Worm (Caenorhabditis elegans) whole organism, L1 larva: Measurements from ENCODE around the gene mip-1.

Source experiments
- C04F5.9 ChIP-seq: sonication (generic microtip); optimal IDR thresholded peaks from 2 replicates; lab custom pipeline; 2016; ENCODE audit warnings: missing genetic modification characterization, missing compliant biosample characterization
- C16A3.4 ChIP-seq: fragments of 150-350 bp; optimal IDR thresholded peaks from 2 replicates; lab custom pipeline; 2014; ENCODE audit warnings: missing biosample characterization, missing genetic modification characterization
- Y116A8C.19 ChIP-seq: sonication (generic microtip); optimal IDR thresholded peaks from 2 replicates; lab custom pipeline; 2016; ENCODE audit warnings: missing compliant biosample characterization, missing genetic modification characterization, borderline replicate concordance
- aha-1 ChIP-seq: fragments of 150-350 bp; optimal IDR thresholded peaks from 2 replicates; lab custom pipeline; 2014; ENCODE audit warnings: missing biosample characterization, missing genetic modification characterization
- ama-1 ChIP-seq: fragments of 150-350 bp; optimal IDR thresholded peaks from 2 replicates; lab custom pipeline; 2014
- ceh-63 ChIP-seq: fragments of 200-800 bp; sonication (Bioruptor generic); optimal IDR thresholded peaks from 2 replicates; lab custom pipeline; 2018; ENCODE audit warnings: mild to moderate bottlenecking, missing genetic modification characterization, missing compliant biosample characterization
- ceh-8 ChIP-seq: fragments of 200-800 bp; sonication (Bioruptor generic); optimal IDR thresholded peaks from 2 replicates; lab custom pipeline; 2018; ENCODE audit warnings: mild to moderate bottlenecking, missing genetic modification characterization, moderate library complexity, missing compliant biosample characterization
- ceh-82 ChIP-seq, 3 experiments: fragments of 150-350 bp in 1 of 3; sonication (generic microtip) in 2 of 3; optimal IDR thresholded peaks; 2 replicates each; lab custom pipeline; 2014 to 2017; ENCODE audit warnings: missing biosample characterization in 3 of 3, missing genetic modification characterization in 3 of 3
- ceh-90 ChIP-seq: sonication (generic microtip); optimal IDR thresholded peaks from 2 replicates; lab custom pipeline; 2016; ENCODE audit warnings: missing genetic modification characterization, missing compliant biosample characterization
- dsc-1 ChIP-seq: sonication (generic microtip); optimal IDR thresholded peaks from 2 replicates; lab custom pipeline; 2016; ENCODE audit warnings: mild to moderate bottlenecking, missing genetic modification characterization, missing compliant biosample characterization
- efl-3 ChIP-seq: fragments of 200-800 bp; sonication (Bioruptor generic); optimal IDR thresholded peaks from 2 replicates; lab custom pipeline; 2018; ENCODE audit warnings: mild to moderate bottlenecking, missing genetic modification characterization, missing compliant biosample characterization
- egl-27 ChIP-seq, 2 experiments: fragments of 150-350 bp in 1 of 2; sonication (generic microtip); optimal IDR thresholded peaks; 3 replicates each; lab custom pipeline; 2017 to 2018; ENCODE audit warnings: missing biosample characterization in 2 of 2, missing genetic modification characterization in 2 of 2, missing genetic modification reagents in 2 of 2
- elt-3 ChIP-seq, 6 experiments: fragments of 150-350 bp in 1 of 6; sonication (generic microtip); optimal IDR thresholded peaks; 2 replicates each; lab custom pipeline; 2017 to 2018; ENCODE audit warnings: missing biosample characterization in 6 of 6, missing genetic modification characterization in 6 of 6, inconsistent platforms in 1 of 6
- fkh-8 ChIP-seq: sonication (generic microtip); optimal IDR thresholded peaks from 2 replicates; lab custom pipeline; 2016; ENCODE audit warnings: mild to moderate bottlenecking, missing genetic modification characterization, missing compliant biosample characterization
- grh-1 ChIP-seq: fragments of 200-800 bp; sonication (Bioruptor generic); IDR thresholded peaks from 2 replicates; pipeline ENCODE4 v1.3.6; 2022; ENCODE audit warnings: missing genetic modification reagents, missing genetic modification characterization, missing compliant biosample characterization
- hlh-17 ChIP-seq: fragments of 200-800 bp; sonication (Bioruptor generic); optimal IDR thresholded peaks from 2 replicates; lab custom pipeline; 2018; ENCODE audit warnings: missing genetic modification characterization, mild to moderate bottlenecking, missing compliant biosample characterization, moderate library complexity, borderline replicate concordance
- irx-1 ChIP-seq: sonication (generic microtip); optimal IDR thresholded peaks from 2 replicates; lab custom pipeline; 2016; ENCODE audit warnings: missing genetic modification characterization, missing compliant biosample characterization
- isw-1 ChIP-seq: fragments of 200-800 bp; sonication (Bioruptor generic); IDR thresholded peaks from 2 replicates; pipeline ENCODE4 v1.3.6; 2022; ENCODE audit warnings: missing genetic modification characterization, missing compliant biosample characterization
- lin-13 ChIP-seq: fragments of 150-350 bp; optimal IDR thresholded peaks from 2 replicates; lab custom pipeline; 2014; ENCODE audit warnings: missing biosample characterization, missing genetic modification reagents, missing genetic modification characterization
- lin-14 ChIP-seq: fragments of 200-800 bp; sonication (Bioruptor generic); optimal IDR thresholded peaks from 2 replicates; lab custom pipeline; 2018; ENCODE audit warnings: mild to moderate bottlenecking, missing genetic modification characterization, moderate library complexity, missing compliant biosample characterization
- lin-35 ChIP-seq, 2 experiments: fragments of 150-350 bp; optimal IDR thresholded peaks; 2 replicates each; lab custom pipeline; 2014; ENCODE audit warnings: missing biosample characterization in 2 of 2, missing genetic modification characterization in 2 of 2, missing genetic modification reagents in 2 of 2
- lsy-2 ChIP-seq, 2 experiments: fragments of 150-350 bp; optimal IDR thresholded peaks; 2 replicates each; lab custom pipeline; 2014; ENCODE audit warnings: missing biosample characterization in 2 of 2, missing genetic modification characterization in 2 of 2
- mdl-1 ChIP-seq, 2 experiments: fragments of 150-350 bp; optimal IDR thresholded peaks; 2 replicates each; lab custom pipeline; 2014 to 2017; ENCODE audit warnings: missing biosample characterization in 2 of 2, missing genetic modification characterization in 2 of 2, inconsistent platforms in 1 of 2
- mep-1 ChIP-seq: fragments of 150-350 bp; optimal IDR thresholded peaks from 2 replicates; lab custom pipeline; 2014; ENCODE audit warnings: missing biosample characterization, missing genetic modification characterization
- nhr-20 ChIP-seq: sonication (generic microtip); optimal IDR thresholded peaks from 2 replicates; lab custom pipeline; 2016; ENCODE audit warnings: mild to moderate bottlenecking, missing genetic modification characterization, missing compliant biosample characterization
- nhr-237 ChIP-seq: fragments of 150-350 bp; optimal IDR thresholded peaks from 2 replicates; lab custom pipeline; 2014; ENCODE audit warnings: missing biosample characterization, missing genetic modification characterization
- nhr-28 ChIP-seq: fragments of 150-350 bp; optimal IDR thresholded peaks from 2 replicates; lab custom pipeline; 2014; ENCODE audit warnings: missing biosample characterization, missing genetic modification characterization
- nhr-47 ChIP-seq: sonication (generic microtip); optimal IDR thresholded peaks from 2 replicates; lab custom pipeline; 2016; ENCODE audit warnings: mild to moderate bottlenecking, missing genetic modification characterization, moderate library complexity, missing compliant biosample characterization
- nhr-71 ChIP-seq: sonication (generic microtip); optimal IDR thresholded peaks from 2 replicates; lab custom pipeline; 2016; ENCODE audit warnings: mild to moderate bottlenecking, missing genetic modification characterization, moderate library complexity, missing compliant biosample characterization
- nhr-84 ChIP-seq: sonication (generic microtip); optimal IDR thresholded peaks from 2 replicates; lab custom pipeline; 2017; ENCODE audit warnings: missing biosample characterization, missing genetic modification characterization
- nhr-85 ChIP-seq: sonication (generic microtip); peaks from one replicate; lab custom pipeline; 2016; ENCODE audit warnings: missing genetic modification characterization, inconsistent platforms, missing compliant biosample characterization
- nhr-90 ChIP-seq: sonication (generic microtip); optimal IDR thresholded peaks from 2 replicates; lab custom pipeline; 2016; ENCODE audit warnings: mild to moderate bottlenecking, missing genetic modification characterization, missing compliant biosample characterization; ENCODE audit not compliant: poor library complexity
- pag-3 ChIP-seq: sonication (generic microtip); optimal IDR thresholded peaks from 2 replicates; lab custom pipeline; 2017; ENCODE audit warnings: missing genetic modification characterization, mild to moderate bottlenecking, missing compliant biosample characterization, antibody characterized with exemption, borderline replicate concordance; ENCODE audit not compliant: insufficient read depth
- pqm-1 ChIP-seq: sonication (generic microtip); optimal IDR thresholded peaks from 3 replicates; lab custom pipeline; 2017; ENCODE audit warnings: missing biosample characterization, missing genetic modification characterization
- rnt-1 ChIP-seq: sonication (generic microtip); optimal IDR thresholded peaks from 2 replicates; lab custom pipeline; 2016; ENCODE audit warnings: mild to moderate bottlenecking, missing genetic modification characterization, moderate library complexity, missing compliant biosample characterization
- snpc-4 ChIP-seq: fragments of 150-350 bp; optimal IDR thresholded peaks from 2 replicates; lab custom pipeline; 2014; ENCODE audit warnings: missing biosample characterization, missing genetic modification characterization
- snu-23 ChIP-seq: sonication (generic microtip); optimal IDR thresholded peaks from 2 replicates; lab custom pipeline; 2016; ENCODE audit warnings: missing genetic modification characterization, missing compliant biosample characterization
- sox-4 ChIP-seq: sonication (generic microtip); optimal IDR thresholded peaks from 2 replicates; lab custom pipeline; 2016; ENCODE audit warnings: missing genetic modification characterization, missing compliant biosample characterization
- sptf-1 ChIP-seq: fragments of 150-350 bp; optimal IDR thresholded peaks from 2 replicates; lab custom pipeline; 2014; ENCODE audit warnings: missing biosample characterization, missing genetic modification characterization
- sup-37 ChIP-seq: fragments of 200-800 bp; sonication (Bioruptor generic); optimal IDR thresholded peaks from 2 replicates; lab custom pipeline; 2018; ENCODE audit warnings: mild to moderate bottlenecking, missing genetic modification characterization, missing compliant biosample characterization
- swsn-7 ChIP-seq: sonication (generic microtip); optimal IDR thresholded peaks from 2 replicates; lab custom pipeline; 2016; ENCODE audit warnings: missing genetic modification characterization, missing compliant biosample characterization
- tbx-2 ChIP-seq: sonication (generic microtip); optimal IDR thresholded peaks from 2 replicates; lab custom pipeline; 2016; ENCODE audit warnings: missing genetic modification characterization, missing compliant biosample characterization
- tlp-1 ChIP-seq: fragments of 150-350 bp; optimal IDR thresholded peaks from 2 replicates; lab custom pipeline; 2014; ENCODE audit warnings: missing biosample characterization, missing genetic modification characterization
- unc-130 ChIP-seq: fragments of 150-350 bp; optimal IDR thresholded peaks from 2 replicates; lab custom pipeline; 2017; ENCODE audit warnings: missing biosample characterization, missing genetic modification characterization, inconsistent platforms
- unc-30 ChIP-seq: sonication (generic microtip); optimal IDR thresholded peaks from 2 replicates; lab custom pipeline; 2017; ENCODE audit warnings: missing biosample characterization, missing genetic modification characterization
- unc-62 ChIP-seq: fragments of 150-350 bp; optimal IDR thresholded peaks from 2 replicates; lab custom pipeline; 2014; ENCODE audit warnings: missing biosample characterization, missing genetic modification reagents, missing genetic modification characterization
- unc-86 ChIP-seq: sonication (generic microtip); optimal IDR thresholded peaks from 2 replicates; lab custom pipeline; 2016; ENCODE audit warnings: missing genetic modification characterization, missing compliant biosample characterization
- unc-98 ChIP-seq: fragments of 200-800 bp; sonication (Bioruptor generic); IDR thresholded peaks from 2 replicates; pipeline ENCODE4 v1.3.6; 2022; ENCODE audit warnings: missing genetic modification characterization, missing compliant biosample characterization
- vab-15 ChIP-seq: sonication (generic microtip); optimal IDR thresholded peaks from 2 replicates; lab custom pipeline; 2017; ENCODE audit warnings: missing genotype, mild to moderate bottlenecking, missing genetic modification characterization, missing compliant biosample characterization
- xbp-1 ChIP-seq: sonication (generic microtip); optimal IDR thresholded peaks from 2 replicates; lab custom pipeline; 2016; ENCODE audit warnings: missing genetic modification characterization, missing compliant biosample characterization
- ztf-11 ChIP-seq, 2 experiments: sonication (generic microtip); optimal IDR thresholded peaks; 2 replicates each; lab custom pipeline; 2016 to 2017; ENCODE audit warnings: missing genetic modification characterization in 2 of 2, missing biosample characterization in 1 of 2, missing compliant biosample characterization in 1 of 2
- ztf-4 ChIP-seq: fragments of 150-350 bp; optimal IDR thresholded peaks from 2 replicates; lab custom pipeline; 2014; ENCODE audit warnings: missing biosample characterization, missing genetic modification characterization

mip-1 gene

DNA sequence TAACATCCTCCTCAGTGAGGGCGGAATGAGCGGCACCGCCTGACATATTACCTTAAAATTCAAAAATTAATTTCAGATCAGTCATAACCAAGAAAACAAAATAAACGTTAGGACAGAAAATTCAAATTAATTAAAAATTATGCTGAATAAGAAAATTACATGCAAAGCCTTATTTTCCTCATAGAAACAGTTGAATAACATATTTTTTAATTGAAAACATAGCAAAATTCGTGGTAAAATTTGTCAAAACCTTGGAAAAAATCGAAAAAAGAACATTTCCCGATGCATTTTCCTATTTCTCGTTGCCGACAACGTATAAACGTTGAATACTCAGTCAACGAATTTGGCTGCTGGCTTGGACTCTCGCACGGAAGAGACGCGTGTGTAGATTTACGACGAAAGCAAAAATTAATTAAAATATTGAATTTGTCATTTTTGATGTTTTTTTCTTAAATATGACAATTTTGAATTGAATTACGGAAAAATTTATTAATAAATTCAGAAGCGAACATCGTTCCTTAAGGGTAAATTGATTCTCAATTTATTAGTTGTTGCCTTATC lies 38.8 kb upstream of the mip-1 start, which contains the start of the genes rps-0 and rbg-3 (continued):
- TF ChIP-seq ceh-8 (GFP tag; lab: Kevin White, UChicago) (peak; percentile 90), hlh-17 (GFP tag; lab: Kevin White, UChicago) (no peak), unc-62 (GFP tag; lab: Kevin White, UChicago) (no peak), efl-3 (GFP tag; lab: Kevin White, UChicago) (no peak), nhr-85 (tag; lab: Kevin White, UChicago) (peak; percentile 95), ceh-90 (tag; lab: Kevin White, UChicago) (peak; percentile 20), egl-27 (tag; optimal IDR thresholded peaks at IDR 0.05; lab: Kevin White, UChicago) (no peak), ztf-11 (tag; optimal IDR thresholded peaks at IDR 0.05; lab: Kevin White, UChicago) (peak in 1 of 2 experiments; percentile 72), nhr-84 (tag; lab: Kevin White, UChicago) (no peak), lin-14 (peak; percentile 95), mdl-1 (tag; optimal IDR thresholded peaks at IDR 0.05; lab: Kevin White, UChicago) (peak in 1 of 2 experiments; percentile 84), sox-4 (tag; lab: Kevin White, UChicago) (peak; percentile 64), grh-1 (GFP tag; lab: Robert Waterston, UW) (peak; percentile 79), mep-1 (tag; lab: Kevin White, UChicago) (peak; percentile 98), lin-13 (GFP tag; lab: Kevin White, UChicago) (peak; percentile 90), dsc-1 (tag; lab: Kevin White, UChicago) (peak; percentile 92), sptf-1 (tag; lab: Kevin White, UChicago) (no peak), nhr-237 (tag; lab: Kevin White, UChicago) (peak; percentile 49), sup-37 (GFP tag; lab: Kevin White, UChicago) (peak; percentile 38), irx-1 (tag; lab: Kevin White, UChicago) (peak; percentile 85), unc-86 (tag; lab: Kevin White, UChicago) (peak; percentile 88), vab-15 (tag; lab: Kevin White, UChicago) (peak; percentile 77), nhr-47 (peak; percentile 95), aha-1 (tag; lab: Kevin White, UChicago) (peak; percentile 2), ceh-63 (GFP tag; lab: Kevin White, UChicago) (no peak), ama-1 (lab: Kevin White, UChicago) (no peak), C16A3.4 (tag; lab: Kevin White, UChicago) (peak; percentile 97), fkh-8 (tag; lab: Kevin White, UChicago) (peak; percentile 94), xbp-1 (tag; lab: Kevin White, UChicago) (peak; percentile 93), pag-3 (no peak), snu-23 (GFP tag; lab: Kevin White, UChicago) (peak; percentile 96), rnt-1 (tag; lab: Kevin White, UChicago) (peak; percentile 92), tlp-1 (no peak), tbx-2 (tag; lab: Kevin White, UChicago) (peak; percentile 93), lsy-2 (tag; optimal IDR thresholded peaks at IDR 0.05; lab: Kevin White, UChicago) (peak; percentile 97), snpc-4 (peak; percentile 47), ceh-82 (tag; optimal IDR thresholded peaks at IDR 0.05; lab: Kevin White, UChicago) (peak; percentile 93 to 94 (median 93)), ztf-4 (tag; lab: Kevin White, UChicago) (peak; percentile 84), C04F5.9 (tag; lab: Kevin White, UChicago) (peak; percentile 99), pqm-1 (tag; lab: Kevin White, UChicago) (no peak), unc-98 (GFP tag; lab: Robert Waterston, UW) (no peak; the same call in 1 of the 2 replicates), unc-130 (tag; lab: Kevin White, UChicago) (peak; percentile 97), nhr-71 (tag; lab: Kevin White, UChicago) (peak; percentile 97), nhr-90 (peak; percentile 89), nhr-20 (peak; percentile 91), swsn-7 (tag; lab: Kevin White, UChicago) (peak; percentile 92), unc-30 (tag; lab: Kevin White, UChicago) (no peak), lin-35 (GFP tag; optimal IDR thresholded peaks at IDR 0.05; lab: Kevin White, UChicago) (peak; percentile 92 to 95), Y116A8C.19 (tag; lab: Kevin White, UChicago) (no peak), isw-1 (GFP tag; lab: Robert Waterston, UW) (peak; percentile 93), nhr-28 (tag; lab: Kevin White, UChicago) (no peak), elt-3 (tag; optimal IDR thresholded peaks at IDR 0.05; lab: Kevin White, UChicago) (peak in 5 of 6 experiments; percentile 13 to 90 (median 75))
